Fruit fly (Drosophila melanogaster) whole organism, prepupa: ENCODE results near the gene CG13272.
A peak's percentile ranks its signal among the peaks of the same experiment; 100 is the strongest.

Experiments
- CG10669 ChIP-seq: fragments of 200-800 bp; sonication (Bioruptor generic); optimal IDR thresholded peaks from 3 replicates; lab custom pipeline; 2018; ENCODE audit warnings: missing biosample characterization, mild to moderate bottlenecking, missing genetic modification characterization, moderate library complexity
- CG11294 ChIP-seq: fragments of 200-800 bp; sonication (Bioruptor generic); IDR thresholded peaks from 2 replicates; pipeline ENCODE4 v1.3.6; 2022; ENCODE audit warnings: missing biosample characterization, missing genetic modification characterization
- CG15336 ChIP-seq: fragments of 200-800 bp; sonication (Bioruptor generic); IDR thresholded peaks from 2 replicates; pipeline ENCODE4 v1.3.6; 2022; ENCODE audit warnings: missing biosample characterization, missing genetic modification characterization
- CG1621 ChIP-seq: fragments of 200-800 bp; sonication (Bioruptor generic); optimal IDR thresholded peaks from 3 replicates; lab custom pipeline; 2018; ENCODE audit warnings: missing biosample characterization, mild to moderate bottlenecking, missing genetic modification characterization
- CG16779 ChIP-seq: fragments of 200-800 bp; sonication (Bioruptor generic); optimal IDR thresholded peaks from 3 replicates; lab custom pipeline; 2017; ENCODE audit warnings: missing biosample characterization, mild to moderate bottlenecking, missing genetic modification characterization
- CG3032 ChIP-seq: fragments of 200-800 bp; optimal IDR thresholded peaks from 2 replicates; lab custom pipeline; 2019; ENCODE audit warnings: missing biosample characterization, mild to moderate bottlenecking, missing genetic modification characterization, moderate library complexity
- CG31627 ChIP-seq: fragments of 200-800 bp; sonication (Bioruptor generic); optimal IDR thresholded peaks from 3 replicates; lab custom pipeline; 2016; ENCODE audit warnings: missing biosample characterization, missing genetic modification characterization
- CG32006 ChIP-seq: fragments of 200-800 bp; sonication (Bioruptor generic); optimal IDR thresholded peaks from 3 replicates; lab custom pipeline; 2017; ENCODE audit warnings: missing biosample characterization, mild to moderate bottlenecking, missing genetic modification characterization
- CG34406 ChIP-seq: fragments of 200-800 bp; sonication (Bioruptor generic); optimal IDR thresholded peaks from 3 replicates; lab custom pipeline; 2016; ENCODE audit warnings: missing biosample characterization, missing genetic modification characterization
- CG4318 ChIP-seq: fragments of 200-800 bp; sonication (Bioruptor generic); optimal IDR thresholded peaks from 3 replicates; lab custom pipeline; 2017; ENCODE audit warnings: missing biosample characterization, mild to moderate bottlenecking, missing genetic modification characterization
- CG6163 ChIP-seq: fragments of 200-800 bp; sonication (Bioruptor generic); IDR thresholded peaks from 3 replicates; pipeline ENCODE4 v1.3.6; 2022; ENCODE audit warnings: missing biosample characterization, missing genetic modification characterization
- CG6276 ChIP-seq: fragments of 200-800 bp; sonication (Bioruptor generic); optimal IDR thresholded peaks from 2 replicates; lab custom pipeline; 2017; ENCODE audit warnings: missing biosample characterization, mild to moderate bottlenecking, missing genetic modification characterization
- CG6792 ChIP-seq: fragments of 200-800 bp; sonication (Bioruptor generic); optimal IDR thresholded peaks from 3 replicates; lab custom pipeline; 2016; ENCODE audit warnings: missing biosample characterization, missing genetic modification characterization
- CG6808 ChIP-seq: fragments of 200-800 bp; sonication (Bioruptor generic); optimal IDR thresholded peaks from 3 replicates; lab custom pipeline; 2017; ENCODE audit warnings: missing biosample characterization, missing genetic modification characterization, mild to moderate bottlenecking, moderate library complexity, missing genetic modification reagents
- CG6854 ChIP-seq: fragments of 200-800 bp; sonication (Bioruptor generic); optimal IDR thresholded peaks from 2 replicates; lab custom pipeline; 2017; ENCODE audit warnings: missing biosample characterization, mild to moderate bottlenecking, missing genetic modification characterization
- CG7368 ChIP-seq: fragments of 200-800 bp; sonication (Bioruptor generic); optimal IDR thresholded peaks from 3 replicates; lab custom pipeline; 2016; ENCODE audit warnings: missing biosample characterization, missing genetic modification characterization
- CG8119 ChIP-seq: fragments of 200-800 bp; sonication (Bioruptor generic); IDR thresholded peaks from 3 replicates; pipeline ENCODE4 v1.3.6; 2022; ENCODE audit warnings: missing biosample characterization, missing genetic modification characterization
- CG8319 ChIP-seq: fragments of 200-800 bp; sonication (Bioruptor generic); optimal IDR thresholded peaks from 3 replicates; lab custom pipeline; 2016; ENCODE audit warnings: missing biosample characterization, missing genetic modification characterization
- CG8632 ChIP-seq: fragments of 200-800 bp; sonication (Bioruptor generic); optimal IDR thresholded peaks from 3 replicates; lab custom pipeline; 2016; ENCODE audit warnings: missing biosample characterization, missing genetic modification characterization
- CG9139 ChIP-seq: fragments of 200-800 bp; sonication (Bioruptor generic); optimal IDR thresholded peaks from 3 replicates; lab custom pipeline; 2017; ENCODE audit warnings: missing biosample characterization, mild to moderate bottlenecking, missing genetic modification characterization
- Eip75B ChIP-seq: fragments of 200-800 bp; sonication (Bioruptor generic); optimal IDR thresholded peaks from 3 replicates; lab custom pipeline; 2016; ENCODE audit warnings: missing biosample characterization, missing genetic modification characterization
- Eip78C ChIP-seq: fragments of 200-800 bp; sonication (Bioruptor generic); peaks from one replicate; lab custom pipeline; 2016; ENCODE audit warnings: missing biosample characterization, missing genetic modification characterization
- Eip93F ChIP-seq: fragments of 200-800 bp; sonication (Bioruptor generic); optimal IDR thresholded peaks from 2 replicates; lab custom pipeline; 2016; ENCODE audit warnings: missing biosample characterization, mild to moderate bottlenecking, missing genetic modification characterization
- Ets96B ChIP-seq: fragments of 200-800 bp; optimal IDR thresholded peaks from 2 replicates; lab custom pipeline; 2019; ENCODE audit warnings: missing biosample characterization, mild to moderate bottlenecking, missing genetic modification characterization, moderate library complexity
- Gug ChIP-seq: fragments of 200-800 bp; sonication (Bioruptor generic); IDR thresholded peaks from 2 replicates; pipeline ENCODE4 v1.3.6; 2022; ENCODE audit warnings: missing biosample characterization, missing genetic modification characterization
- Hr38 ChIP-seq: sonication (Bioruptor generic); optimal IDR thresholded peaks from 2 replicates; lab custom pipeline; 2016; ENCODE audit warnings: missing biosample characterization, missing genetic modification characterization
- Hr4 ChIP-seq: fragments of 200-800 bp; sonication (Bioruptor generic); optimal IDR thresholded peaks from 3 replicates; lab custom pipeline; 2016; ENCODE audit warnings: missing biosample characterization, missing genetic modification characterization
- OdsH ChIP-seq: fragments of 200-800 bp; sonication (Bioruptor generic); optimal IDR thresholded peaks from 3 replicates; lab custom pipeline; 2016; ENCODE audit warnings: missing biosample characterization, missing genetic modification characterization
- Smox ChIP-seq: fragments of 200-800 bp; sonication (Bioruptor generic); optimal IDR thresholded peaks from 3 replicates; lab custom pipeline; 2016; ENCODE audit warnings: missing biosample characterization, missing genetic modification characterization
- Sox102F ChIP-seq: fragments of 200-800 bp; sonication (Bioruptor generic); optimal IDR thresholded peaks from 2 replicates; lab custom pipeline; 2016; ENCODE audit warnings: missing biosample characterization, mild to moderate bottlenecking, missing genetic modification characterization
- Sox14 ChIP-seq: fragments of 200-800 bp; sonication (Bioruptor generic); optimal IDR thresholded peaks from 3 replicates; lab custom pipeline; 2016; ENCODE audit warnings: missing biosample characterization, missing genetic modification characterization
- Sox15 ChIP-seq: fragments of 200-800 bp; sonication (Bioruptor generic); optimal IDR thresholded peaks from 3 replicates; lab custom pipeline; 2016; ENCODE audit warnings: missing biosample characterization, missing genetic modification characterization
- acj6 ChIP-seq: fragments of 200-800 bp; sonication (Bioruptor generic); optimal IDR thresholded peaks from 3 replicates; lab custom pipeline; 2016; ENCODE audit warnings: missing biosample characterization, missing genetic modification characterization
- cyc ChIP-seq: fragments of 200-800 bp; sonication (Bioruptor generic); optimal IDR thresholded peaks from 3 replicates; lab custom pipeline; 2016; ENCODE audit warnings: missing biosample characterization, missing genetic modification characterization
- dac ChIP-seq: fragments of 200-800 bp; sonication (Bioruptor generic); optimal IDR thresholded peaks from 2 replicates; lab custom pipeline; 2017; ENCODE audit warnings: missing biosample characterization, mild to moderate bottlenecking, missing genetic modification characterization
- dsx ChIP-seq: fragments of 200-800 bp; optimal IDR thresholded peaks from 3 replicates; lab custom pipeline; 2019; ENCODE audit warnings: missing biosample characterization, mild to moderate bottlenecking, missing genetic modification characterization, moderate library complexity; ENCODE audit not compliant: poor library complexity, severe bottlenecking
- eg ChIP-seq: fragments of 200-800 bp; sonication (Bioruptor generic); IDR thresholded peaks from 3 replicates; pipeline ENCODE4 v1.3.6; 2022; ENCODE audit warnings: missing biosample characterization, missing genetic modification characterization
- esn ChIP-seq: fragments of 200-800 bp; sonication (Bioruptor generic); optimal IDR thresholded peaks from 2 replicates; lab custom pipeline; 2016; ENCODE audit warnings: missing biosample characterization, mild to moderate bottlenecking, missing genetic modification characterization, moderate library complexity
- fd59A ChIP-seq: fragments of 200-800 bp; sonication (Bioruptor generic); optimal IDR thresholded peaks from 2 replicates; lab custom pipeline; 2017; ENCODE audit warnings: missing biosample characterization, mild to moderate bottlenecking, missing genetic modification characterization, missing genetic modification reagents
- fkh ChIP-seq: fragments of 200-800 bp; sonication (Bioruptor generic); optimal IDR thresholded peaks from 3 replicates; lab custom pipeline; 2017; ENCODE audit warnings: missing biosample characterization, mild to moderate bottlenecking, missing genetic modification characterization, moderate library complexity
- lz ChIP-seq: fragments of 200-800 bp; sonication (Bioruptor generic); optimal IDR thresholded peaks from 3 replicates; lab custom pipeline; 2016; ENCODE audit warnings: missing biosample characterization, missing genetic modification characterization
- pdm3 ChIP-seq: fragments of 200-800 bp; sonication (Bioruptor generic); optimal IDR thresholded peaks from 3 replicates; lab custom pipeline; 2016; ENCODE audit warnings: missing biosample characterization, missing genetic modification characterization
- salr ChIP-seq, 2 experiments: fragments of 200-800 bp; sonication (Bioruptor generic); optimal IDR thresholded peaks; 3 replicates each; lab custom pipeline; 2016 to 2018; ENCODE audit warnings: missing biosample characterization in 2 of 2, missing genetic modification characterization in 2 of 2, mild to moderate bottlenecking in 1 of 2
- spab ChIP-seq: fragments of 200-800 bp; sonication (Bioruptor generic); optimal IDR thresholded peaks from 2 replicates; lab custom pipeline; 2017; ENCODE audit warnings: missing biosample characterization, mild to moderate bottlenecking, missing genetic modification characterization, missing genetic modification reagents
- topi ChIP-seq: fragments of 200-800 bp; sonication (Bioruptor generic); optimal IDR thresholded peaks from 3 replicates; lab custom pipeline; 2016; ENCODE audit warnings: missing biosample characterization, missing genetic modification characterization
- vri ChIP-seq: fragments of 200-800 bp; sonication (Bioruptor generic); optimal IDR thresholded peaks from 3 replicates; lab custom pipeline; 2016; ENCODE audit warnings: missing biosample characterization, mild to moderate bottlenecking, missing genetic modification characterization

CG13272 gene

DNA sequence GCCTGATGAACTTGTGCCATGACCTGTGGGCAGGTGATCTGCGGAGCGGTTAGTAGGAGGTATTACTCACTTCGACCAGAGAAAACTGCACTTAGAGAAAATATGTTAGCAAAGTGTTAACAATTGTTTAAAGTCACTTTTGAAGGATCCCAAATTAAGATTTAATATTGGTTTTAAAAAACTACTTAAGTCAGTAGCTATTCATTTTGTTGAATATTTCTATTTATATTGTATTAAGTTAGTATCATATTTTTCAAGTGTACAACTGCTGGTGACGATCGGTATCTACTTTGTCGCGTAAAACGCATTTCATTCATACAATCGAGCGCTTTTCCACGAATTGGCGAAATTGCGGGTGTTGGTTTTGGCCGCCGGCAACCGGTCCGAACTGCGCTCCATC lies 1.0 kb upstream of the CG13272 start (continued):
- TF ChIP-seq eg (GFP tag; lab: Robert Waterston, UW) = peak; percentile 71
- 0 out of 2 replicates have a peak, but pooled peaks have one; percentile 11 for TF ChIP-seq CG11294 (GFP tag; lab: Robert Waterston, UW)
- no peak for TF ChIP-seq cyc (GFP tag; lab: Kevin White, UChicago)
- no peak for TF ChIP-seq CG10669 (GFP tag; lab: Kevin White, UChicago)

DNA sequence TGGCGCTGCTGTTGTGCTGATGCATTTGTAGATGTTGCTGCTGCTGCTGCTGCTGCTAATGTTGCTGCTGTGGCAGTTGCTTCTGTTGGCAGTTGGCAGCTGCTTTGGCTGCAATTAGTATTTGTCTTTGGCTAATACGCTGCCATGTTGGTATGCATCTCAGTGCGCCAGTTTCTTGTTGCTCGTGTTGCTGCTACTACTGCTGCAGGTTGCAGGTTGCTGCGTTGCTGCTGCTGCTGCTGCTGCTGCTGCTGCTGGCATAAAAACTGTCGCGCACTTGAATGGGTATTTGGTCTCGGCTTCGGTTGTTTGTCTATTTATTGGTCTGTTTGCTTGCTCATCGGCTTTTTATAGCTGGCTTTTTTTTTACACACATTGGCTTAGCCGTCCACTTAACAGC lies 4.1 kb downstream of the CG13272 start:
- TF ChIP-seq pdm3 (no peak), topi (GFP tag; lab: Kevin White, UChicago) (no peak)

DNA sequence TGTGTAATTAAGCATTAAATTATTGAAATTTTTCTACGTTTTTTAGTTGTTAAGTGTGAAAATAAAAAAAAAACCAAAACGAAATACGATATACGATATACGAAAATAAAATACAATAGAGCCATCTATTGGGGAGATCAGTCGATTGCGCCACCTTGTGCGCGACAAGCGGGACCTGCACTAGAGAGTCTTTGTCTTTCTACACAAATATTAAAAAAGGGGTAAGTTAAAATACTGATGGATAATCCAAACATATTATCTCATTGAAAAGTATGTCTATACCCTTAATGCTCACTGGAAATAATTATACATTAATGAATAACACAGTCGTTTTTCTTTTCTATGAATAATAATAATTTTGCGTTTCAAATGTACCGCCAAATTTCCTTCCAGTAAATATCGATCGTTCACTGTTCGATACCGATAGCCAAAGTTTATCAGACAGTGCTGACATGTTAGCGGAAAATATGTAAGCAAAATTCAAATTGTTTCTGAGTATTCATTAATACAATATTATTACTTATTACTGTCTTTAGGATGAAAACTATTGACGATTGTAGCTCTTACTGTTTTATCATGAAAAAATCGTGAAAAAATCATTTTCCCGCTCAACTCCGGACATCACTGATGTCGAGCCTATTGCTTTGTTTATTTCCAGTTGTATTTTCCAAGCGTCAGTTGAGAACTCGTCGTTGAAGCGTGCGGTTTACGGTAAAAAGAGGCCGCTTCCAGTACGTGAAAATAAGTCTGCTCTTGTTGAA lies 11.5 kb downstream of the CG13272 start, which contains the start of gene mdy:
Gene mdy (plus strand): TSS at position 672 of the 761 bp plus-strand sequence.
- TF ChIP-seq CG6163 (peak; percentile 70; the same call in 2 of the 3 replicates), fkh (GFP tag; lab: Kevin White, UChicago) (peak; percentile 67), OdsH (peak; percentile 58), CG7368 (GFP tag; lab: Kevin White, UChicago) (no peak), CG3032 (tag; lab: Kevin White, UChicago) (peak; percentile 25), vri (GFP tag; lab: Kevin White, UChicago) (peak; percentile 50), CG8319 (GFP tag; lab: Kevin White, UChicago) (peak; percentile 5), CG6276 (GFP tag; lab: Kevin White, UChicago) (peak; percentile 17), CG9139 (GFP tag; lab: Kevin White, UChicago) (no peak), topi (GFP tag; lab: Kevin White, UChicago) (peak; percentile 27), lz (peak; percentile 69), dac (GFP tag; lab: Kevin White, UChicago) (no peak), CG8119 (no peak; the same call in 2 of the 3 replicates), Sox14 (GFP tag; lab: Kevin White, UChicago) (peak; percentile 90), CG1621 (tag; lab: Kevin White, UChicago) (peak; percentile 38), Eip78C (GFP tag; lab: Kevin White, UChicago) (peak; percentile 80), Gug (GFP tag; lab: Robert Waterston, UW) (peak; percentile 52), Hr38 (GFP tag; lab: Kevin White, UChicago) (no peak), fd59A (GFP tag; lab: Kevin White, UChicago) (no peak), CG6854 (GFP tag; lab: Kevin White, UChicago) (no peak), CG32006 (GFP tag; lab: Kevin White, UChicago) (peak; percentile 63), CG6808 (peak; percentile 8), CG4318 (GFP tag; lab: Kevin White, UChicago) (peak; percentile 45), salr (GFP tag; optimal IDR thresholded peaks at IDR 0.05; lab: Kevin White, UChicago) (peak in 1 of 2 experiments; percentile 44), esn (GFP tag; lab: Kevin White, UChicago) (peak; percentile 74), CG31627 (GFP tag; lab: Kevin White, UChicago) (peak; percentile 62), spab (GFP tag; lab: Kevin White, UChicago) (no peak), CG15336 (GFP tag; lab: Robert Waterston, UW) (peak; percentile 44; the same call in 1 of the 2 replicates), Sox102F (GFP tag; lab: Kevin White, UChicago) (peak; percentile 68), acj6 (peak; percentile 64), dsx (peak; percentile 36), CG16779 (tag; lab: Kevin White, UChicago) (no peak), Eip93F (peak; percentile 46), Eip75B (GFP tag; lab: Kevin White, UChicago) (peak; percentile 72), CG6792 (GFP tag; lab: Kevin White, UChicago) (peak; percentile 40), Smox (GFP tag; lab: Kevin White, UChicago) (peak; percentile 64), Hr4 (GFP tag; lab: Kevin White, UChicago) (peak; percentile 58), Sox15 (no peak), eg (GFP tag; lab: Robert Waterston, UW) (0 out of 3 replicates have a peak, but pooled peaks have one; percentile 56), CG11294 (GFP tag; lab: Robert Waterston, UW) (no peak; the same call in 1 of the 2 replicates), CG8632 (GFP tag; lab: Kevin White, UChicago) (peak; percentile 32), CG34406 (no peak), Ets96B (tag; lab: Kevin White, UChicago) (peak; percentile 53)
